Fruit fly (Drosophila melanogaster) whole organism, embryonic: ENCODE data around the gene CG10747.

Source experiments
- B-H2 ChIP-seq: fragments of 200-800 bp; sonication (Bioruptor generic); optimal IDR thresholded peaks from 2 replicates; lab custom pipeline; 2018; ENCODE audit warnings: missing biosample characterization, mild to moderate bottlenecking, missing genetic modification characterization
- CG11398 ChIP-seq: fragments of 200-800 bp; sonication (Bioruptor generic); optimal IDR thresholded peaks from 2 replicates; lab custom pipeline; 2016; ENCODE audit warnings: missing biosample characterization, missing genetic modification characterization
- CG12219 ChIP-seq: fragments of 200-800 bp; sonication (Bioruptor generic); optimal IDR thresholded peaks from 3 replicates; lab custom pipeline; 2018; ENCODE audit warnings: missing biosample characterization, mild to moderate bottlenecking, missing genetic modification characterization
- CG12391 ChIP-seq: fragments of 200-800 bp; sonication (Bioruptor generic); optimal IDR thresholded peaks from 3 replicates; lab custom pipeline; 2018; ENCODE audit warnings: missing biosample characterization, mild to moderate bottlenecking, missing genetic modification characterization, moderate library complexity
- CG14667 ChIP-seq: fragments of 200-800 bp; sonication (Bioruptor generic); IDR thresholded peaks from 2 replicates; pipeline ENCODE4 v1.3.6; 2022; ENCODE audit warnings: missing biosample characterization, missing genetic modification characterization
- CG2120 ChIP-seq: fragments of 200-800 bp; sonication (Bioruptor generic); optimal IDR thresholded peaks from 3 replicates; lab custom pipeline; 2016; ENCODE audit warnings: missing biosample characterization, missing genetic modification characterization
- CG2129 ChIP-seq: fragments of 200-800 bp; sonication (Bioruptor generic); IDR thresholded peaks from 2 replicates; pipeline ENCODE4 v1.3.6; 2022; ENCODE audit warnings: missing biosample characterization, missing genetic modification characterization; ENCODE audit not compliant: partially characterized antibody
- CG2202 ChIP-seq: fragments of 200-800 bp; sonication (Bioruptor generic); optimal IDR thresholded peaks from 2 replicates; lab custom pipeline; 2018; ENCODE audit warnings: missing biosample characterization, mild to moderate bottlenecking, missing genetic modification characterization
- CG2712 ChIP-seq: fragments of 200-800 bp; optimal IDR thresholded peaks from 3 replicates; lab custom pipeline; 2019; ENCODE audit warnings: missing biosample characterization, mild to moderate bottlenecking, missing genetic modification characterization, moderate library complexity
- CG4617 ChIP-seq: fragments of 200-800 bp; sonication (Bioruptor generic); optimal IDR thresholded peaks from 3 replicates; lab custom pipeline; 2016; ENCODE audit warnings: missing biosample characterization, missing genetic modification characterization, borderline replicate concordance
- CG5953 ChIP-seq: fragments of 200-800 bp; sonication (Bioruptor generic); IDR thresholded peaks from 2 replicates; pipeline ENCODE4 v1.3.6; 2022; ENCODE audit warnings: missing biosample characterization, missing genetic modification characterization
- CG6254 ChIP-seq: fragments of 200-800 bp; sonication (Bioruptor generic); optimal IDR thresholded peaks from 3 replicates; lab custom pipeline; 2017; ENCODE audit warnings: mild to moderate bottlenecking, missing biosample characterization, missing genetic modification reagents, missing genetic modification characterization
- CG6272 ChIP-seq: fragments of 200-800 bp; sonication (Bioruptor generic); IDR thresholded peaks from 2 replicates; pipeline ENCODE4 v1.3.6; 2022; ENCODE audit warnings: missing biosample characterization, missing genetic modification characterization
- CG8765 ChIP-seq: fragments of 200-800 bp; sonication (Bioruptor generic); IDR thresholded peaks from 2 replicates; pipeline ENCODE4 v1.3.6; 2022; ENCODE audit warnings: missing biosample characterization, missing genetic modification characterization
- Deaf1 ChIP-seq: fragments of 200-800 bp; optimal IDR thresholded peaks from 3 replicates; lab custom pipeline; 2019; ENCODE audit warnings: missing biosample characterization, mild to moderate bottlenecking, missing genetic modification characterization, moderate library complexity
- Dip3 ChIP-seq: fragments of 200-800 bp; sonication (Bioruptor generic); optimal IDR thresholded peaks from 3 replicates; lab custom pipeline; 2016; ENCODE audit warnings: missing biosample characterization, missing genetic modification characterization
- Dp ChIP-seq: fragments of 200-800 bp; sonication (Bioruptor generic); optimal IDR thresholded peaks from 2 replicates; lab custom pipeline; 2018; ENCODE audit warnings: missing biosample characterization, mild to moderate bottlenecking, missing genetic modification characterization, moderate library complexity
- Drgx ChIP-seq: fragments of 200-800 bp; sonication (Bioruptor generic); IDR thresholded peaks from 2 replicates; pipeline ENCODE4 v1.3.6; 2022; ENCODE audit warnings: missing biosample characterization, missing genetic modification characterization
- E2f1 ChIP-seq: fragments of 200-800 bp; sonication (Bioruptor generic); IDR thresholded peaks from 2 replicates; pipeline ENCODE4 v1.3.6; 2022; ENCODE audit warnings: missing biosample characterization, missing genetic modification characterization
- Fer2 ChIP-seq: fragments of 200-800 bp; sonication (Bioruptor generic); optimal IDR thresholded peaks from 2 replicates; lab custom pipeline; 2018; ENCODE audit warnings: missing biosample characterization, mild to moderate bottlenecking, missing genetic modification characterization, moderate library complexity
- HmgZ ChIP-seq: fragments of 200-800 bp; sonication (Bioruptor generic); optimal IDR thresholded peaks from 2 replicates; lab custom pipeline; 2018; ENCODE audit warnings: missing biosample characterization, mild to moderate bottlenecking, missing genetic modification characterization
- Hr78 ChIP-seq, 2 experiments: fragments of 200-800 bp in 1 of 2; fragments of >200 bp in 1 of 2; sonication (Bioruptor generic) in 1 of 2; optimal IDR thresholded peaks; 2 replicates each; lab custom pipeline; 2017 to 2019; ENCODE audit warnings: missing biosample characterization in 2 of 2, missing genetic modification characterization in 2 of 2, mild to moderate bottlenecking in 1 of 2, moderate library complexity in 1 of 2
- Lpt ChIP-seq: fragments of >200 bp; optimal IDR thresholded peaks from 2 replicates; lab custom pipeline; 2018; ENCODE audit warnings: missing biosample characterization, missing genetic modification characterization
- MTF-1 ChIP-seq: fragments of 200-800 bp; sonication (Bioruptor generic); optimal IDR thresholded peaks from 2 replicates; lab custom pipeline; 2018; ENCODE audit warnings: missing biosample characterization, mild to moderate bottlenecking, missing genetic modification characterization, borderline replicate concordance
- Pdp1 ChIP-seq, 2 experiments: fragments of 200-800 bp; sonication (Bioruptor generic); optimal IDR thresholded peaks; 3 replicates each; lab custom pipeline; 2016; ENCODE audit warnings: missing biosample characterization in 2 of 2, missing genetic modification characterization in 2 of 2, mild to moderate bottlenecking in 1 of 2, moderate library complexity in 1 of 2
- Ptx1 ChIP-seq: fragments of 200-800 bp; sonication (Bioruptor generic); IDR thresholded peaks from 2 replicates; pipeline ENCODE4 v1.3.6; 2022; ENCODE audit warnings: missing biosample characterization, missing genetic modification characterization
- Spps ChIP-seq: fragments of 200-800 bp; sonication (Bioruptor generic); optimal IDR thresholded peaks from 2 replicates; lab custom pipeline; 2018; ENCODE audit warnings: missing biosample characterization, mild to moderate bottlenecking, missing genetic modification characterization
- Ssrp ChIP-seq: fragments of 200-800 bp; sonication (Bioruptor generic); optimal IDR thresholded peaks from 2 replicates; lab custom pipeline; 2018; ENCODE audit warnings: missing biosample characterization, mild to moderate bottlenecking, missing genetic modification characterization, moderate library complexity
- TFAM ChIP-seq: fragments of 200-800 bp; sonication (Bioruptor generic); optimal IDR thresholded peaks from 2 replicates; lab custom pipeline; 2017; ENCODE audit warnings: missing biosample characterization, missing genetic modification characterization, inconsistent platforms
- Taf1 ChIP-seq: fragments of 200-800 bp; sonication (Bioruptor generic); IDR thresholded peaks from 2 replicates; pipeline ENCODE4 v1.3.6; 2022; ENCODE audit warnings: missing biosample characterization, missing genetic modification characterization
- bab2 ChIP-seq: fragments of 200-800 bp; sonication (Bioruptor generic); optimal IDR thresholded peaks from 2 replicates; lab custom pipeline; 2016; ENCODE audit warnings: missing biosample characterization, missing genetic modification characterization
- bcd ChIP-seq: fragments of 200-800 bp; sonication (Bioruptor generic); optimal IDR thresholded peaks from 2 replicates; lab custom pipeline; 2017; ENCODE audit warnings: missing biosample characterization, mild to moderate bottlenecking, missing genetic modification characterization
- cato ChIP-seq: fragments of 200-800 bp; sonication (Bioruptor generic); optimal IDR thresholded peaks from 2 replicates; lab custom pipeline; 2016; ENCODE audit warnings: missing biosample characterization, missing genetic modification characterization, borderline replicate concordance
- danr ChIP-seq: fragments of 200-800 bp; sonication (Bioruptor generic); IDR thresholded peaks from 2 replicates; pipeline ENCODE4 v1.3.6; 2022; ENCODE audit warnings: missing biosample characterization, missing genetic modification characterization
- eyg ChIP-seq: fragments of 200-800 bp; sonication (Bioruptor generic); optimal IDR thresholded peaks from 3 replicates; lab custom pipeline; 2016; ENCODE audit warnings: missing biosample characterization, missing genetic modification characterization
- fd3F ChIP-seq: fragments of 200-800 bp; sonication (Bioruptor generic); optimal IDR thresholded peaks from 2 replicates; lab custom pipeline; 2018; ENCODE audit warnings: missing biosample characterization, mild to moderate bottlenecking, missing genetic modification characterization, moderate library complexity
- fru ChIP-seq: fragments of >200 bp; optimal IDR thresholded peaks from 2 replicates; lab custom pipeline; 2017
- gsb ChIP-seq: fragments of 200-800 bp; sonication (Bioruptor generic); IDR thresholded peaks from 2 replicates; pipeline ENCODE4 v1.3.6; 2022; ENCODE audit warnings: missing biosample characterization, missing genetic modification characterization
- gt ChIP-seq: fragments of 200-800 bp; sonication (Bioruptor generic); IDR thresholded peaks from 2 replicates; pipeline ENCODE4 v1.3.6; 2022; ENCODE audit warnings: missing biosample characterization, missing genetic modification characterization
- hth ChIP-seq: fragments of >200 bp; optimal IDR thresholded peaks from 2 replicates; lab custom pipeline; 2017; ENCODE audit warnings: inconsistent platforms
- p53 ChIP-seq: fragments of 200-800 bp; sonication (Bioruptor generic); optimal IDR thresholded peaks from 2 replicates; lab custom pipeline; 2016; ENCODE audit warnings: missing biosample characterization, missing genetic modification characterization
- peb ChIP-seq: fragments of 200-800 bp; sonication (Bioruptor generic); IDR thresholded peaks from 2 replicates; pipeline ENCODE4 v1.3.6; 2022; ENCODE audit warnings: missing biosample characterization, missing genetic modification characterization
- ranshi ChIP-seq: fragments of 200-800 bp; sonication (Bioruptor generic); IDR thresholded peaks from 2 replicates; pipeline ENCODE4 v1.3.6; 2022; ENCODE audit warnings: missing biosample characterization, missing genetic modification characterization
- run ChIP-seq: fragments of 200-800 bp; sonication (Bioruptor generic); optimal IDR thresholded peaks from 3 replicates; lab custom pipeline; 2018; ENCODE audit warnings: missing biosample characterization, mild to moderate bottlenecking, missing genetic modification characterization
- salm ChIP-seq: fragments of 200-800 bp; sonication (Bioruptor generic); optimal IDR thresholded peaks from 2 replicates; lab custom pipeline; 2018; ENCODE audit warnings: missing biosample characterization, mild to moderate bottlenecking, missing genetic modification characterization
- sim ChIP-seq: fragments of 200-800 bp; sonication (Bioruptor generic); IDR thresholded peaks from 2 replicates; pipeline ENCODE4 v1.3.6; 2022; ENCODE audit warnings: missing biosample characterization, missing genetic modification characterization
- sug ChIP-seq: fragments of 200-800 bp; optimal IDR thresholded peaks from 2 replicates; lab custom pipeline; 2019; ENCODE audit warnings: missing biosample characterization, mild to moderate bottlenecking, missing genetic modification characterization, moderate library complexity
- tap ChIP-seq: fragments of 200-800 bp; optimal IDR thresholded peaks from 3 replicates; lab custom pipeline; 2019; ENCODE audit warnings: missing biosample characterization, mild to moderate bottlenecking, missing genetic modification characterization, moderate library complexity
- tgo ChIP-seq: fragments of 200-800 bp; sonication (Bioruptor generic); IDR thresholded peaks from 3 replicates; pipeline ENCODE4 v1.3.6; 2022; ENCODE audit warnings: missing biosample characterization, missing genetic modification characterization
- tin ChIP-seq: fragments of 200-800 bp; sonication (Bioruptor generic); optimal IDR thresholded peaks from 3 replicates; lab custom pipeline; 2016; ENCODE audit warnings: missing biosample characterization, missing genetic modification characterization
- tna ChIP-seq: fragments of 200-800 bp; sonication (Bioruptor generic); IDR thresholded peaks from 2 replicates; pipeline ENCODE4 v1.3.6; 2022; ENCODE audit warnings: missing biosample characterization, missing genetic modification characterization; ENCODE audit not compliant: partially characterized antibody

CG10747 gene

DNA sequence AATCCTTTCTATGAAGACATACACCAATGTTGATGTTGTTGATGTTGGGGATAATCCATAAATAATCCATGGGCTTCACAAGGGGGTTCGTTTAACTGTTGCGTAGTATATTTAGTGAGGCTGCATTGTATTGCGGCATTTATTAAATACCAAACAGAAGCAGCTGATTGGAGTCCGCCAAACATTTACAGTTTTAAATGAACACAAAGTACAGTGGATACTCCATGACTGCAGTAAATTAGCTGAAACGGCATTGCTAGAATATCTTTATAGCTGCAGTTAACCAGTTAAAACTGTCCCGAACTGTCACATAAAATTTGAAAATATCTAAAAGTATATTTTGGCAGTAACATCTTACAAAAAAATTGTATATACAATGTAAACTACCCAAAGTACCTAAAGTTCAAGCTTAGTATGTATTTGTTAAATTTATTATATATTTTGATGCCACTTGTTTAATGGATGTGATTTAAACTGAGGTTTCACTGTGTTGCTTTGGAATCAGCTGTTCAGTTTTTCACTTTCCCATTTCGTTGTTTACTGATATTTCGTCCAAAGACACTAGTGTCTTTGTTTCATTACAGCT lies at the start of gene CG10747, which contains the start of gene Pyroxd1 (continued):
- TF ChIP-seq Dip3 (GFP tag; lab: Kevin White, UChicago) (peak; percentile 96), CG4617 (GFP tag; lab: Kevin White, UChicago) (peak; percentile 94), CG14667 (GFP tag; lab: Robert Waterston, UW) (peak; percentile 94), Taf1 (GFP tag; lab: Robert Waterston, UW) (peak; percentile 96), CG12391 (tag; lab: Kevin White, UChicago) (peak; percentile 98), fru (lab: Kevin White, UChicago) (no peak), cato (GFP tag; lab: Kevin White, UChicago) (peak; percentile 96), TFAM (GFP tag; lab: Kevin White, UChicago) (peak; percentile 56), tin (GFP tag; lab: Kevin White, UChicago) (peak; percentile 97), CG2129 (GFP tag; lab: Robert Waterston, UW) (no peak), Fer2 (tag; lab: Kevin White, UChicago) (peak; percentile 93), hth (lab: Kevin White, UChicago) (no peak), CG12219 (GFP tag; lab: Kevin White, UChicago) (peak; percentile 96), tna (no peak), sim (GFP tag; lab: Robert Waterston, UW) (peak; percentile 84), Hr78 (GFP tag; optimal IDR thresholded peaks at IDR 0.05; lab: Kevin White, UChicago) (peak in 1 of 2 experiments; percentile 81), gt (GFP tag; lab: Robert Waterston, UW) (peak; percentile 81), CG6254 (GFP tag; lab: Kevin White, UChicago) (peak; percentile 86), Ssrp (peak; percentile 97), sug (peak; percentile 97), MTF-1 (GFP tag; lab: Kevin White, UChicago) (peak; percentile 80), ranshi (GFP tag; lab: Robert Waterston, UW) (peak; percentile 94), run (peak; percentile 94), Deaf1 (peak; percentile 82), gsb (GFP tag; lab: Robert Waterston, UW) (peak; percentile 92), peb (GFP tag; lab: Robert Waterston, UW) (peak; percentile 87), E2f1 (GFP tag; lab: Robert Waterston, UW) (peak; percentile 94), fd3F (GFP tag; lab: Kevin White, UChicago) (peak; percentile 97), Spps (tag; lab: Kevin White, UChicago) (peak; percentile 88), CG5953 (peak; percentile 78; the same call in 1 of the 2 replicates), CG2712 (tag; lab: Kevin White, UChicago) (peak; percentile 97), B-H2 (peak; percentile 98), CG2120 (GFP tag; lab: Kevin White, UChicago) (peak; percentile 99), CG6272 (peak; percentile 92), Ptx1 (GFP tag; lab: Robert Waterston, UW) (peak; percentile 98), CG11398 (peak; percentile 87), tap (peak; percentile 94), eyg (GFP tag; lab: Kevin White, UChicago) (peak; percentile 79), Pdp1 (GFP tag; optimal IDR thresholded peaks at IDR 0.05; lab: Kevin White, UChicago) (peak; percentile 93 to 96), bab2 (GFP tag; lab: Kevin White, UChicago) (peak; percentile 96), bcd (GFP tag; lab: Kevin White, UChicago) (peak; percentile 96), p53 (GFP tag; lab: Kevin White, UChicago) (peak; percentile 80), HmgZ (tag; lab: Kevin White, UChicago) (peak; percentile 98), Drgx (GFP tag; lab: Robert Waterston, UW) (peak; percentile 98), Dp (GFP tag; lab: Kevin White, UChicago) (peak; percentile 86), tgo (GFP tag; lab: Robert Waterston, UW) (peak; percentile 98), danr (GFP tag; lab: Robert Waterston, UW) (peak; percentile 93), Lpt (GFP tag; lab: Kevin White, UChicago) (no peak), CG2202 (tag; lab: Kevin White, UChicago) (peak; percentile 81), salm (peak; percentile 94), CG8765 (GFP tag; lab: Robert Waterston, UW) (peak; percentile 94)
